Fruit fly (Drosophila melanogaster): Measurements from ENCODE around the gene zormin.

DNA sequence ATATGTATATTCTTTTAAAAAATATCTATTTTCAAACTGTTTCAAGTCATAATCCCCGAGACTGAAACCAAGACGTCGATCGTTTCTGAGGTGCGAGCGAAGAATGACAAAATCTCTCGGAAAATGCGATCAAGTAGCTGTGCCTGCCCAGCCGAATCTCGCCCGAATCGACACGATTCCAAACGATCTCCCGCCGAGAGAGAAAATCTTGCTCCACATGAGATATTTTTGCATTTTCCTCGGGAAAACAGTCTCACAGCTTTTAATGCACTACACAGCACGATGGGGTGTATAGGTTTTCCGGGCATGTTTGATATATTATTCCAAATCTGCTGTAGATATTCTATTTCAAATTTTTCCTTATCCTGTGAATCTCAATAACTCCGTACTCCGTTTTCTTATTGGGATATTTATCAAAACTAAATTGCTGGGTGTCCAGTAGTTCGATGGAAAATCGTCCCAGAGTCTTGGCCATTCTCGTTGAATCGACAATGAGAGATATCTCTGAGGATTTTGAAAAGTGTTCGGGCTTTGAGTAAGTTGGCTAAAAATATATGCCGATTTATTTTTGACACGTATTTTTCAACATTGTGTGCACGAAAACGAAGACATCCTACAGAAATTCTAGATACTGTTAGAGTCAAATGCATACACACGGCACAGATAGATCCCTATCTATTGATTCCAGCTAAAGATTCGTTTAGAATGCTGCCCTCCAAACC is 35.8 kb downstream of the zormin start, which contains the start of gene sls:
- TF ChIP-seq EcR (GFP tag; optimal IDR thresholded peaks at IDR 0.05) = no peak
- TF ChIP-seq CG8478 (optimal IDR thresholded peaks at IDR 0.05) = no peak
- TF ChIP-seq psq (optimal IDR thresholded peaks at IDR 0.05) = no peak
- no peak for TF ChIP-seq pan (optimal IDR thresholded peaks at IDR 0.05)
- no peak for TF ChIP-seq usp (GFP tag; optimal IDR thresholded peaks at IDR 0.05)
- TF ChIP-seq Dll (optimal IDR thresholded peaks at IDR 0.05) = no peak

Measured in whole organism.